Worm (Caenorhabditis elegans): ENCODE measurements around the gene F01D5.6.
A peak's percentile ranks its signal among the peaks of the same experiment; 100 is the strongest.

The F01D5.6 gene

DNA sequence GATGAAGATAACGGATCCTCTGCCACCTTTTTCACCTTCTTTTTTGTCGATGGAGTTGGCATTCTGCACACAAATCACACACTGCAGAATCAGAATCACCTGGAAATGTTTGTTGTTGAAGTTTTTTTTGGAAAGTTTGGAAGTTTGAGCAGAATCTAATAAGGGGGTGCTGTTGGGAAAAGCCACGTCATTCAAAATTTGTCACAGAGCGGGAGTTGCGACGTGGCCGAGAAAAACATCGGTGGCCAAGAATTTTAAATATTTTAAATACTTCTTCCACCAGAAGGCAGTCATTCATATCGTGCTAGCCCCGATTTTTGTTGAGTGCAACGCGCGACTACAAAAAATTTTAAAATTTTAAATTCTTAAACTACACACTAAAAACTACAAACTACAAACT, 44.0 kb upstream of the F01D5.6 start, which contains the start of gene rpi-1:
Gene rpi-1 (minus strand): TSS at position 101 of the 400 bp plus-strand sequence.
- no peak for TF ChIP-seq nhr-25 (tag; optimal IDR thresholded peaks at IDR 0.05)
- TF ChIP-seq pqm-1 (tag; optimal IDR thresholded peaks at IDR 0.05): no peak
- no peak for TF ChIP-seq pha-4 (tag; optimal IDR thresholded peaks at IDR 0.05)
- no peak for TF ChIP-seq elt-1 (tag; optimal IDR thresholded peaks at IDR 0.05)
- no peak for TF ChIP-seq ceh-9 (tag; optimal IDR thresholded peaks at IDR 0.05)
- no peak for TF ChIP-seq mml-1 (tag; optimal IDR thresholded peaks at IDR 0.05)
- TF ChIP-seq lin-39 (tag; optimal IDR thresholded peaks at IDR 0.05): no peak
- TF ChIP-seq zag-1 (tag; optimal IDR thresholded peaks at IDR 0.05): no peak
- no peak for TF ChIP-seq ztf-4 (tag; optimal IDR thresholded peaks at IDR 0.05)
- no peak for TF ChIP-seq tbx-2 (tag; optimal IDR thresholded peaks at IDR 0.05)
- TF ChIP-seq nhr-76 (tag; optimal IDR thresholded peaks at IDR 0.05): no peak
- TF ChIP-seq snpc-4 (tag; optimal IDR thresholded peaks at IDR 0.05): no peak
- no peak for TF ChIP-seq fkh-10 (GFP tag; optimal IDR thresholded peaks at IDR 0.05)

DNA sequence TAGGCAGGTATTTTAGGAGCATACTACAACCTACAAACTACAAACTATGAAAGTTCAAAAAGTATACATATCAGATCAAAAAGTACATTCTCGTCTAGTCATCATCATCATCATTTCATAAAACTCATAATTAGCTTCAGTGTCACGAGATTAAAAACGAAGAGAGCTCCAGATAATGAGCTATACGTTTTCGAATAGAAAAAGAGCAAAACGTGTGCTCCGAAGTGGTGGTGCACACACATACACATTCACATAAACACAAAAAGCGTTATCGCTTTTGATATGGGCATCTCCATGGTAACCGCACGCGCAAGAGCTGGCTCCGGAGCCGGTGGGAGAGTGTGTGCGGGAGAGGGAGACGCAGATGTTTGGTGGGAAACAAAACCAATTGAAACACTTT, 42.0 kb upstream of the F01D5.6 start:
- TF ChIP-seq nhr-23 (tag; optimal IDR thresholded peaks at IDR 0.05) (no peak), ztf-4 (tag; optimal IDR thresholded peaks at IDR 0.05) (no peak), nhr-12 (tag; optimal IDR thresholded peaks at IDR 0.05) (no peak)

DNA sequence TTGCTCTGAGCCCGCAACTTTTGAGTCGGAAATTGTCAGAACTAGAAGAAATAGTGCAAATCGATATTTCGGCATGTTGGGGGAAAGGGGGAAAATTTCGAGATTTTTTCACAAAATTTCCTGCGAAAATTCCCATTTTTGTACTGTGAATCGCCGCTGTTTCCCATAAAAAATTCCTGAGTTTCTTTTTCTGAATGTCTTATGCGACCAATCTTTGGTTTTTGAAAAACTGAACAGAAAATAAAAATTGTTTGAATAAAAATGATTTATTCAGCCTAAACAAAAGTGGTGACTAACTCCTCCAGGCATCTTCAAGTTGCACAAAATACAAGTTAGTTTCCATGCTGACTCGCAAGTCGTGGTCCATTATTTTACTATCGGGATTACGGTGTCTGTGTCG, 40.1 kb upstream of the F01D5.6 start, which contains the start of gene W07G1.7:
Gene W07G1.7 (minus strand): TSS at position 101 of the 400 bp plus-strand sequence.
- TF ChIP-seq ama-1 (optimal IDR thresholded peaks at IDR 0.05) (no peak), tbx-2 (tag; optimal IDR thresholded peaks at IDR 0.05) (no peak), lsy-12 (tag; optimal IDR thresholded peaks at IDR 0.05) (no peak), nhr-25 (tag; optimal IDR thresholded peaks at IDR 0.05) (no peak), ceh-9 (tag; optimal IDR thresholded peaks at IDR 0.05) (no peak), eor-1 (tag; optimal IDR thresholded peaks at IDR 0.05) (no peak), nhr-23 (tag; optimal IDR thresholded peaks at IDR 0.05) (no peak), nhr-77 (tag; optimal IDR thresholded peaks at IDR 0.05) (no peak), zag-1 (tag; optimal IDR thresholded peaks at IDR 0.05) (no peak)

DNA sequence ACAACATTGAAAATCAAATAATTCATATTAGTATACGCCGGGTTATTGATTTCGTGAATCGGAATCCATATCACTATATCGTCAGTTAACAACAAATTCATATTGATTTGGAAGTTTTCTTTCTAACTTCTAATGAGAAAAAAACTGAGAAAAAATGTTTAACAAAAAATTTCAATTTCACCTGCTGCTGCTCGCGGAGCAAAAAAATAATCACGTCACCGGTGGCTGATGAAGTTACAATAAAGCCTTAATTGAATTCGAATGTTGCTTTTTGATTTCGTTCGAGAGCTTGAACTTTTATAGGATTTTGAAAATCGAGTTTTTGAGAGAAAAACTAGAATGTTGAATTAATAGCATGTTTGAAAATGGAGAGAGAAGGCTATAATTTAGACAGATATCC, 37.3 kb upstream of the F01D5.6 start, which contains the start of gene sre-43:
Gene sre-43 (minus strand): TSS at position 101 of the 400 bp plus-strand sequence.
- TF ChIP-seq nhr-23 (tag; optimal IDR thresholded peaks at IDR 0.05) (no peak), nhr-12 (tag; optimal IDR thresholded peaks at IDR 0.05) (no peak), lin-15B (tag; optimal IDR thresholded peaks at IDR 0.05) (no peak), egl-5 (tag; optimal IDR thresholded peaks at IDR 0.05) (no peak)

DNA sequence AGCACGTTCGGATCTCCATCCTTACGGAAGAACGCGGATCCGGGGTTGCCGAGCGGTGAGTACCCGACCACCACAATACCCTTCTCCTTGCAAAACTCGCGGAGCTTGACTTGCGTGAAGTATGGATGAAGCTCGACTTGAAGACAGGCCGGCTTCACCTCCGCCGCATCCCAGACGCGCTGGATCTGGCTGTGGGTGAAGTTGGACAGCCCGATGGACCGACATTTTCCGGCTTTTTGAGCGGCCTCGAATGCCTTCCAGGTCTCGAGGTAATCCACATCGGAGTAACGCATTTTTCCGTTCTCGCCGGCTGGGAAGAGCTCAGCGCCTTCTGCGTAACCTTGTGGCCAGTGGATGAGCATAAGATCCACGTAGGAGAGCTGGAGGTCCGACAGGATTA, 34.1 kb upstream of the F01D5.6 start:
- TF ChIP-seq eor-1 (tag; optimal IDR thresholded peaks at IDR 0.05): no peak
- no peak for TF ChIP-seq ceh-28 (tag; optimal IDR thresholded peaks at IDR 0.05)
- no peak for TF ChIP-seq nhr-77 (tag; optimal IDR thresholded peaks at IDR 0.05)
- no peak for TF ChIP-seq unc-62 (GFP tag; optimal IDR thresholded peaks at IDR 0.05)
- TF ChIP-seq nhr-28 (tag; optimal IDR thresholded peaks at IDR 0.05): no peak
- TF ChIP-seq nhr-12 (tag; optimal IDR thresholded peaks at IDR 0.05): no peak
- TF ChIP-seq mdl-1 (tag; optimal IDR thresholded peaks at IDR 0.05): no peak
- no peak for TF ChIP-seq nfya-1 (tag; optimal IDR thresholded peaks at IDR 0.05; ENCODE audit: insufficient read depth)

DNA sequence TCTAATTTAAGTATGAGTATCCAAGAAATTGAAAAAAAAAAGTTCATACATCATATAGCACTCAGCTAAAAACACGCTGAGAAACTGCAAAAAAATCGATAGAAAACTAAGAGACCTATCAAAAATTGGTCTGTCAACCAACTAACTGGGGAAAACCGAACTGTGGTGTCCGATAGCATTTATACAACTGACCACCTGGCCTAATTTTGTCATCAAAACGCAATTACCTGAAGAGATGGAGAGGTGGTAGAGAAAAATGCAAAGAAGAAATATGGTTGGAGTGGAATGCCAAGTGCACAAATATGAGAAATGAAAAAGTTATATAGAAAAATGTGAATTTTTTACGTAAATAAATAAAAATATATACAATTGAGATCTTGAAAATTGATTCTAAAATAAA, 32.8 kb upstream of the F01D5.6 start, which contains the start of gene Y39G8B.1:
Gene Y39G8B.1 (minus strand): TSS at position 299 of the 400 bp plus-strand sequence.
- TF ChIP-seq egl-27 (tag; optimal IDR thresholded peaks at IDR 0.05) (no peak), elt-2 (tag; optimal IDR thresholded peaks at IDR 0.05) (peak; percentile 52), pha-4 (tag; optimal IDR thresholded peaks at IDR 0.05) (peak; percentile 5), ceh-28 (tag; optimal IDR thresholded peaks at IDR 0.05) (peak; percentile 7), pqm-1 (tag; optimal IDR thresholded peaks at IDR 0.05) (peak; percentile 24), skn-1 (tag; optimal IDR thresholded peaks at IDR 0.05) (peak; percentile 3), nhr-76 (tag; optimal IDR thresholded peaks at IDR 0.05) (no peak), eor-1 (tag; optimal IDR thresholded peaks at IDR 0.05) (no peak), nhr-23 (tag; optimal IDR thresholded peaks at IDR 0.05) (peak; percentile 43)

DNA sequence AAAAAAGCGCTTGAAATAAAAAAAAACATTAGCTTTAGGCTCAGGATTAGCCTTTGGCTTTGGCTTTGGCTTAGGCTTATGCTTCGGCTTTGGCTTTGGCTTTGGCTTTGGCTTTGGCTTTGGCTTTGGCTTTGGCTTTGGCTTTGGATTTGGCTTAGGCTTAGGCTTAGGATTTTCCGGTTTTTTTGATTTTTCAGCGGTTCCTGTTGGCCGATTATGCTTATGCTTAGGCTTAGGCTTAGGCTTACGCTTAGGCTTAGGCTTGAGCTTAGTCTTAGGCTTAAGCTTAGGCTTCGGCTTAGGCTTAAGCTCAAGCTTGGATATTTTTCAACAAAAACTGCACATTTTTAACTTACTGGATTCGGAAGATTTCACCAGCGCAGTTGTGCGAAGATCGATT, 32.2 kb upstream of the F01D5.6 start:
- TF ChIP-seq elt-2 (tag; optimal IDR thresholded peaks at IDR 0.05) (no peak), egl-5 (tag; optimal IDR thresholded peaks at IDR 0.05) (no peak), lsy-12 (tag; optimal IDR thresholded peaks at IDR 0.05) (no peak), nhr-25 (tag; optimal IDR thresholded peaks at IDR 0.05) (no peak), nhr-67 (tag; optimal IDR thresholded peaks at IDR 0.05) (no peak), nhr-43 (tag; optimal IDR thresholded peaks at IDR 0.05; ENCODE audit: poor library complexity, severe bottlenecking) (no peak), lin-39 (tag; optimal IDR thresholded peaks at IDR 0.05) (no peak)
